Fruit fly (Drosophila melanogaster): ENCODE measurements around the gene Pdss2.

Pdss2 gene

dm6 chr3L:21037404-21037803, 9.7 kb downstream of the Pdss2 start (continued):
- peak; percentile 37; the same call in 1 of the 2 replicates for TF ChIP-seq CG43689 (GFP tag; IDR thresholded peaks at IDR 0.05)
- TF ChIP-seq Xrp1 (GFP tag; IDR thresholded peaks at IDR 0.05): peak; percentile 86
- peak; percentile 49; the same call in 1 of the 2 replicates for TF ChIP-seq danr (GFP tag; IDR thresholded peaks at IDR 0.05)
- no peak for TF ChIP-seq fru (optimal IDR thresholded peaks at IDR 0.05)
- peak; percentile 23 for TF ChIP-seq NK7.1 (GFP tag; optimal IDR thresholded peaks at IDR 0.05)
- TF ChIP-seq Dip2 (GFP tag; IDR thresholded peaks at IDR 0.05): no peak
- peak; percentile 83 for TF ChIP-seq CG15601 (tag; optimal IDR thresholded peaks at IDR 0.05)
- TF ChIP-seq Opbp (GFP tag; IDR thresholded peaks at IDR 0.05; ENCODE audit: partially characterized antibody): no peak
- peak; percentile 53 for TF ChIP-seq CG3065 (GFP tag; optimal IDR thresholded peaks at IDR 0.05)
- TF ChIP-seq Meics (GFP tag; optimal IDR thresholded peaks at IDR 0.05): peak; percentile 78
- TF ChIP-seq CG14965 (GFP tag; optimal IDR thresholded peaks at IDR 0.05; ENCODE audit: borderline replicate concordance): no peak
- TF ChIP-seq p53 (GFP tag; optimal IDR thresholded peaks at IDR 0.05): no peak
- no peak for TF ChIP-seq CG8478 (optimal IDR thresholded peaks at IDR 0.05)
- no peak for TF ChIP-seq CG2129 (GFP tag; IDR thresholded peaks at IDR 0.05; ENCODE audit: partially characterized antibody)
- no peak for TF ChIP-seq CG17912 (GFP tag; optimal IDR thresholded peaks at IDR 0.05)
- TF ChIP-seq CG15479 (GFP tag; optimal IDR thresholded peaks at IDR 0.05): no peak
- no peak for TF ChIP-seq hth (optimal IDR thresholded peaks at IDR 0.05)
- peak; percentile 56 for TF ChIP-seq CG11723 (GFP tag; optimal IDR thresholded peaks at IDR 0.05)
- TF ChIP-seq CG11247 (GFP tag; IDR thresholded peaks at IDR 0.05): peak; percentile 70
- peak; percentile 46 for TF ChIP-seq CG2202 (tag; optimal IDR thresholded peaks at IDR 0.05)
- no peak; the same call in 1 of the 2 replicates for TF ChIP-seq CG11696 (GFP tag; IDR thresholded peaks at IDR 0.05)
- TF ChIP-seq chn (GFP tag; optimal IDR thresholded peaks at IDR 0.05): peak; percentile 61
- peak; percentile 76 for TF ChIP-seq lmd (GFP tag; IDR thresholded peaks at IDR 0.05)
- TF ChIP-seq CG2199 (GFP tag; IDR thresholded peaks at IDR 0.05): no peak
- no peak for TF ChIP-seq CG4404 (GFP tag; IDR thresholded peaks at IDR 0.05)
- TF ChIP-seq ash1 (GFP tag; optimal IDR thresholded peaks at IDR 0.05): no peak
- TF ChIP-seq Hand (GFP tag; optimal IDR thresholded peaks at IDR 0.05): peak; percentile 51
- peak; percentile 88 for TF ChIP-seq dmrt99B (tag; optimal IDR thresholded peaks at IDR 0.05)
- TF ChIP-seq Adf1 (GFP tag; IDR thresholded peaks at IDR 0.05): peak; percentile 45; the same call in 1 of the 2 replicates
- TF ChIP-seq Abd-B (GFP tag; optimal IDR thresholded peaks at IDR 0.05): peak; percentile 67
- no peak for TF ChIP-seq CG7271 (tag; optimal IDR thresholded peaks at IDR 0.05)
- peak; percentile 32 for TF ChIP-seq dm (GFP tag; optimal IDR thresholded peaks at IDR 0.05)
- TF ChIP-seq Atf-2 (GFP tag; optimal IDR thresholded peaks at IDR 0.05): peak; percentile 56
- peak; percentile 47; the same call in 2 of the 3 replicates for TF ChIP-seq B-H1 (GFP tag; IDR thresholded peaks at IDR 0.05)
- peak; percentile 67 for TF ChIP-seq CG12219 (GFP tag; optimal IDR thresholded peaks at IDR 0.05)
- TF ChIP-seq CG12299 (tag; optimal IDR thresholded peaks at IDR 0.05): peak; percentile 59
- no peak for TF ChIP-seq Kr (GFP tag; optimal IDR thresholded peaks at IDR 0.05)
- peak; percentile 65 for TF ChIP-seq CG4707 (GFP tag; optimal IDR thresholded peaks at IDR 0.05)
- TF ChIP-seq CG10321 (GFP tag; IDR thresholded peaks at IDR 0.05): no peak
- no peak for TF ChIP-seq nerfin-2 (GFP tag; IDR thresholded peaks at IDR 0.05; ENCODE audit: partially characterized antibody)
- peak; percentile 74 for TF ChIP-seq HHEX (GFP tag; optimal IDR thresholded peaks at IDR 0.05)
- TF ChIP-seq dati (GFP tag; IDR thresholded peaks at IDR 0.05): no peak
- TF ChIP-seq D19B (GFP tag; optimal IDR thresholded peaks at IDR 0.05): peak; percentile 35

DNA sequence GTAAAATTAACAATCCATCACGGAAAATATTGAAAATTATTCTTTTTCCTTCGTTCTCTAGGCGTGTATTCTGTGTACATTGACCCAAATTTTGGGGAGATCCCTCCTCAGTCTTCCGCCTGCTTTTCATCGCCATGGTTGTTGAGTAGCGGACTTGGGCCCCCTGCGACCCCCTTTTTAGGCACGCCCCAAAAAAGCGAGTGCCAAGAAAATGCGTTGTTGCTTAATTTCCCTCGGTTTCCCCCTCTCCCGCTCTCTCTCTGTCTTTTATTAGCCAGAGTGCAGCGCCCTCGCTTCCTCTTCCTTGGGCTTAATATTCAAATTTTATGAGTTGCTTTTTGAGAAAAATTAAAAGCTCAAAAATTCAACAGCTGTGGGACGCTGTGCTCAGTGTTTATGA, 13.1 kb downstream of the Pdss2 start:
- no peak for TF ChIP-seq lola (GFP tag; optimal IDR thresholded peaks at IDR 0.05)
- TF ChIP-seq crol (GFP tag; IDR thresholded peaks at IDR 0.05): peak; percentile 94
- TF ChIP-seq Med (GFP tag): peak; percentile 51
- no peak for TF ChIP-seq Rx (GFP tag; IDR thresholded peaks at IDR 0.05)
- TF ChIP-seq MTF-1 (GFP tag; optimal IDR thresholded peaks at IDR 0.05; ENCODE audit: borderline replicate concordance): no peak
- TF ChIP-seq sug (tag; optimal IDR thresholded peaks at IDR 0.05): no peak
- no peak for TF ChIP-seq tx (GFP tag; optimal IDR thresholded peaks at IDR 0.05)
- TF ChIP-seq z (GFP tag; IDR thresholded peaks at IDR 0.05): 0 out of 3 replicates have a peak, but pooled peaks have one; percentile 13
- TF ChIP-seq sd (tag; optimal IDR thresholded peaks at IDR 0.05): peak; percentile 37
- TF ChIP-seq ranshi (GFP tag; IDR thresholded peaks at IDR 0.05): no peak
- no peak for TF ChIP-seq CG11093 (GFP tag; IDR thresholded peaks at IDR 0.05)
- 0 out of 3 replicates have a peak, but pooled peaks have one; percentile 12 for TF ChIP-seq row (GFP tag; IDR thresholded peaks at IDR 0.05)
